Fruit fly (Drosophila melanogaster) whole organism, embryonic: ENCODE data around the gene mRpL55.
A peak's percentile ranks its signal among the peaks of the same experiment; 100 is the strongest.

Experiments used
- Adf1 ChIP-seq: fragments of 200-800 bp; sonication (Bioruptor generic); IDR thresholded peaks from 2 replicates; pipeline ENCODE4 v1.3.6; 2022; ENCODE audit warnings: missing biosample characterization, missing genetic modification characterization
- Aef1 ChIP-seq: fragments of 200-800 bp; sonication (Bioruptor generic); IDR thresholded peaks from 3 replicates; pipeline ENCODE4 v1.3.6; 2022; ENCODE audit warnings: missing biosample characterization, missing genetic modification characterization
- Bdp1 ChIP-seq: fragments of 200-800 bp; sonication (Bioruptor generic); optimal IDR thresholded peaks from 3 replicates; lab custom pipeline; 2016; ENCODE audit warnings: missing biosample characterization, missing genetic modification characterization
- Blimp-1 ChIP-seq: fragments of 200-800 bp; sonication (Bioruptor generic); optimal IDR thresholded peaks from 3 replicates; lab custom pipeline; 2018; ENCODE audit warnings: missing biosample characterization, missing genetic modification characterization, mild to moderate bottlenecking, moderate library complexity, missing genetic modification reagents
- CG11504 ChIP-seq: fragments of 200-800 bp; sonication (Bioruptor generic); optimal IDR thresholded peaks from 3 replicates; lab custom pipeline; 2019; ENCODE audit warnings: missing biosample characterization, mild to moderate bottlenecking, missing genetic modification characterization, moderate library complexity
- CG11696 ChIP-seq: fragments of 200-800 bp; sonication (Bioruptor generic); IDR thresholded peaks from 2 replicates; pipeline ENCODE4 v1.3.6; 2022; ENCODE audit warnings: missing biosample characterization, missing genetic modification characterization
- CG12071 ChIP-seq: fragments of 200-800 bp; sonication (Bioruptor generic); optimal IDR thresholded peaks from 3 replicates; lab custom pipeline; 2018; ENCODE audit warnings: missing biosample characterization, mild to moderate bottlenecking, missing genetic modification characterization
- CG12104 ChIP-seq: fragments of 200-800 bp; sonication (Bioruptor generic); optimal IDR thresholded peaks from 3 replicates; lab custom pipeline; 2016; ENCODE audit warnings: missing biosample characterization, missing genetic modification characterization
- CG13424 ChIP-seq: fragments of 200-800 bp; sonication (Bioruptor generic); optimal IDR thresholded peaks from 2 replicates; lab custom pipeline; 2019; ENCODE audit warnings: missing biosample characterization, mild to moderate bottlenecking, missing genetic modification characterization, moderate library complexity
- CG13775 ChIP-seq: fragments of 200-800 bp; sonication (Bioruptor generic); optimal IDR thresholded peaks from 3 replicates; lab custom pipeline; 2017; ENCODE audit warnings: missing biosample characterization, mild to moderate bottlenecking, missing genetic modification characterization
- CG1603 ChIP-seq: fragments of 200-800 bp; sonication (Bioruptor generic); optimal IDR thresholded peaks from 2 replicates; lab custom pipeline; 2019; ENCODE audit warnings: missing biosample characterization, mild to moderate bottlenecking, missing genetic modification characterization, moderate library complexity
- CG18262 ChIP-seq: fragments of 200-800 bp; optimal IDR thresholded peaks from 3 replicates; lab custom pipeline; 2019; ENCODE audit warnings: missing biosample characterization, mild to moderate bottlenecking, missing genetic modification characterization, moderate library complexity
- CG2116 ChIP-seq: fragments of 200-800 bp; sonication (Bioruptor generic); optimal IDR thresholded peaks from 3 replicates; lab custom pipeline; 2018; ENCODE audit warnings: missing biosample characterization, mild to moderate bottlenecking, missing genetic modification characterization
- CG2199 ChIP-seq: fragments of 200-800 bp; sonication (Bioruptor generic); IDR thresholded peaks from 3 replicates; pipeline ENCODE4 v1.3.6; 2022; ENCODE audit warnings: missing biosample characterization, missing genetic modification characterization
- CG34422 ChIP-seq: fragments of 200-800 bp; sonication (Bioruptor generic); IDR thresholded peaks from 3 replicates; pipeline ENCODE4 v1.3.6; 2022; ENCODE audit warnings: missing biosample characterization, missing genetic modification characterization
- CG4424 ChIP-seq: fragments of 200-800 bp; sonication (Bioruptor generic); optimal IDR thresholded peaks from 3 replicates; lab custom pipeline; 2016; ENCODE audit warnings: missing biosample characterization, missing genetic modification characterization
- CG5180 ChIP-seq: fragments of 200-800 bp; sonication (Bioruptor generic); optimal IDR thresholded peaks from 3 replicates; lab custom pipeline; 2017; ENCODE audit warnings: missing biosample characterization, missing genetic modification characterization, mild to moderate bottlenecking, moderate library complexity, missing genetic modification reagents
- CG6683 ChIP-seq: fragments of 200-800 bp; sonication (Bioruptor generic); optimal IDR thresholded peaks from 2 replicates; lab custom pipeline; 2017; ENCODE audit warnings: missing biosample characterization, mild to moderate bottlenecking, missing genetic modification characterization, missing genetic modification reagents
- CG7271 ChIP-seq: fragments of 200-800 bp; sonication (Bioruptor generic); optimal IDR thresholded peaks from 2 replicates; lab custom pipeline; 2018; ENCODE audit warnings: missing biosample characterization, mild to moderate bottlenecking, missing genetic modification characterization, moderate library complexity
- CG8281 ChIP-seq: fragments of 200-800 bp; sonication (Bioruptor generic); optimal IDR thresholded peaks from 2 replicates; lab custom pipeline; 2018; ENCODE audit warnings: missing biosample characterization, mild to moderate bottlenecking, missing genetic modification characterization, moderate library complexity
- CG9437 ChIP-seq: fragments of 200-800 bp; sonication (Bioruptor generic); optimal IDR thresholded peaks from 2 replicates; lab custom pipeline; 2018; ENCODE audit warnings: missing biosample characterization, mild to moderate bottlenecking, missing genetic modification characterization
- CG9932 ChIP-seq: fragments of 200-800 bp; sonication (Bioruptor generic); IDR thresholded peaks from 2 replicates; pipeline ENCODE4 v1.3.6; 2022; ENCODE audit warnings: missing biosample characterization, missing genetic modification characterization
- Drgx ChIP-seq: fragments of 200-800 bp; sonication (Bioruptor generic); IDR thresholded peaks from 2 replicates; pipeline ENCODE4 v1.3.6; 2022; ENCODE audit warnings: missing biosample characterization, missing genetic modification characterization
- Hmr ChIP-seq: fragments of 200-800 bp; sonication (Bioruptor generic); optimal IDR thresholded peaks from 3 replicates; lab custom pipeline; 2017; ENCODE audit warnings: mild to moderate bottlenecking, missing biosample characterization, missing genetic modification reagents, missing genetic modification characterization
- MESR4 ChIP-seq: fragments of 200-800 bp; sonication (Bioruptor generic); optimal IDR thresholded peaks from 2 replicates; lab custom pipeline; 2018; ENCODE audit warnings: missing biosample characterization, mild to moderate bottlenecking, missing genetic modification characterization, moderate library complexity
- Mrtf ChIP-seq: fragments of 200-800 bp; sonication (Bioruptor generic); IDR thresholded peaks from 3 replicates; pipeline ENCODE4 v1.3.6; 2022; ENCODE audit warnings: missing biosample characterization, missing genetic modification characterization
- Sox100B ChIP-seq: fragments of 200-800 bp; sonication (Bioruptor generic); optimal IDR thresholded peaks from 3 replicates; lab custom pipeline; 2018; ENCODE audit warnings: missing biosample characterization, mild to moderate bottlenecking, missing genetic modification characterization
- Spps ChIP-seq: fragments of 200-800 bp; sonication (Bioruptor generic); optimal IDR thresholded peaks from 2 replicates; lab custom pipeline; 2018; ENCODE audit warnings: missing biosample characterization, mild to moderate bottlenecking, missing genetic modification characterization
- TFAM ChIP-seq: fragments of 200-800 bp; sonication (Bioruptor generic); optimal IDR thresholded peaks from 2 replicates; lab custom pipeline; 2017; ENCODE audit warnings: missing biosample characterization, missing genetic modification characterization, inconsistent platforms
- Trl ChIP-seq, 3 experiments: fragments of >200 bp in 2 of 3; fragments of 200-800 bp in 1 of 3; sonication (Bioruptor generic) in 1 of 3; optimal IDR thresholded peaks; 2 replicates in 1 of 3; 3 replicates in 2 of 3; lab custom pipeline; 2016 to 2017; ENCODE audit warnings: missing biosample characterization in 1 of 3, missing genetic modification characterization in 1 of 3
- Vsx1 ChIP-seq: fragments of 200-800 bp; sonication (Bioruptor generic); optimal IDR thresholded peaks from 2 replicates; lab custom pipeline; 2017; ENCODE audit warnings: missing biosample characterization, mild to moderate bottlenecking, missing genetic modification characterization, missing genetic modification reagents
- YL-1 ChIP-seq: fragments of 200-800 bp; sonication (Bioruptor generic); optimal IDR thresholded peaks from 3 replicates; lab custom pipeline; 2017; ENCODE audit warnings: missing biosample characterization, mild to moderate bottlenecking, missing genetic modification characterization
- ash1 ChIP-seq: fragments of 200-800 bp; sonication (Bioruptor generic); optimal IDR thresholded peaks from 2 replicates; lab custom pipeline; 2018; ENCODE audit warnings: missing biosample characterization, mild to moderate bottlenecking, missing genetic modification characterization
- ci ChIP-seq: fragments of 200-800 bp; sonication (Bioruptor generic); IDR thresholded peaks from 3 replicates; pipeline ENCODE4 v1.3.6; 2022; ENCODE audit warnings: missing biosample characterization, missing genetic modification characterization
- crp ChIP-seq, 2 experiments: fragments of 200-800 bp; sonication (Bioruptor generic); optimal IDR thresholded peaks; 2 replicates in 1 of 2; 3 replicates in 1 of 2; lab custom pipeline; 2017; ENCODE audit warnings: missing biosample characterization in 2 of 2, missing genetic modification characterization in 2 of 2, mild to moderate bottlenecking in 1 of 2, moderate library complexity in 1 of 2
- dati ChIP-seq: fragments of 200-800 bp; sonication (Bioruptor generic); IDR thresholded peaks from 2 replicates; pipeline ENCODE4 v1.3.6; 2022; ENCODE audit warnings: missing biosample characterization, missing genetic modification characterization
- eyg ChIP-seq: fragments of 200-800 bp; sonication (Bioruptor generic); optimal IDR thresholded peaks from 3 replicates; lab custom pipeline; 2016; ENCODE audit warnings: missing biosample characterization, missing genetic modification characterization
- fd3F ChIP-seq: fragments of 200-800 bp; sonication (Bioruptor generic); optimal IDR thresholded peaks from 2 replicates; lab custom pipeline; 2018; ENCODE audit warnings: missing biosample characterization, mild to moderate bottlenecking, missing genetic modification characterization, moderate library complexity
- gem ChIP-seq: fragments of 200-800 bp; sonication (Bioruptor generic); optimal IDR thresholded peaks from 2 replicates; lab custom pipeline; 2019; ENCODE audit warnings: missing biosample characterization, mild to moderate bottlenecking, missing genetic modification characterization, moderate library complexity
- nau ChIP-seq: fragments of 200-800 bp; sonication (Bioruptor generic); optimal IDR thresholded peaks from 3 replicates; lab custom pipeline; 2017; ENCODE audit warnings: missing biosample characterization, mild to moderate bottlenecking, missing genetic modification characterization, missing genetic modification reagents
- nmo ChIP-seq: fragments of 200-800 bp; sonication (Bioruptor generic); optimal IDR thresholded peaks from 2 replicates; lab custom pipeline; 2018; ENCODE audit warnings: missing biosample characterization, mild to moderate bottlenecking, missing genetic modification characterization, moderate library complexity
- pros ChIP-seq: fragments of 200-800 bp; sonication (Bioruptor generic); optimal IDR thresholded peaks from 3 replicates; lab custom pipeline; 2019; ENCODE audit warnings: missing biosample characterization, mild to moderate bottlenecking, missing genetic modification characterization, moderate library complexity
- run ChIP-seq: fragments of 200-800 bp; sonication (Bioruptor generic); optimal IDR thresholded peaks from 3 replicates; lab custom pipeline; 2018; ENCODE audit warnings: missing biosample characterization, mild to moderate bottlenecking, missing genetic modification characterization
- shn ChIP-seq: fragments of 200-800 bp; sonication (Bioruptor generic); optimal IDR thresholded peaks from 3 replicates; lab custom pipeline; 2016; ENCODE audit warnings: missing biosample characterization, missing genetic modification characterization
- sqz ChIP-seq: fragments of 200-800 bp; sonication (Bioruptor generic); optimal IDR thresholded peaks from 3 replicates; lab custom pipeline; 2018; ENCODE audit warnings: missing biosample characterization, mild to moderate bottlenecking, missing genetic modification characterization
- tup ChIP-seq: fragments of 200-800 bp; sonication (Bioruptor generic); optimal IDR thresholded peaks from 2 replicates; lab custom pipeline; 2016; ENCODE audit warnings: missing biosample characterization, mild to moderate bottlenecking, missing genetic modification characterization, moderate library complexity
- wdn ChIP-seq: fragments of 200-800 bp; sonication (Bioruptor generic); IDR thresholded peaks from 2 replicates; pipeline ENCODE4 v1.3.6; 2022; ENCODE audit warnings: missing biosample characterization, missing genetic modification characterization
- wek ChIP-seq: fragments of 200-800 bp; sonication (Bioruptor generic); optimal IDR thresholded peaks from 3 replicates; lab custom pipeline; 2018; ENCODE audit warnings: missing biosample characterization, mild to moderate bottlenecking, missing genetic modification characterization, moderate library complexity

Gene mRpL55

DNA sequence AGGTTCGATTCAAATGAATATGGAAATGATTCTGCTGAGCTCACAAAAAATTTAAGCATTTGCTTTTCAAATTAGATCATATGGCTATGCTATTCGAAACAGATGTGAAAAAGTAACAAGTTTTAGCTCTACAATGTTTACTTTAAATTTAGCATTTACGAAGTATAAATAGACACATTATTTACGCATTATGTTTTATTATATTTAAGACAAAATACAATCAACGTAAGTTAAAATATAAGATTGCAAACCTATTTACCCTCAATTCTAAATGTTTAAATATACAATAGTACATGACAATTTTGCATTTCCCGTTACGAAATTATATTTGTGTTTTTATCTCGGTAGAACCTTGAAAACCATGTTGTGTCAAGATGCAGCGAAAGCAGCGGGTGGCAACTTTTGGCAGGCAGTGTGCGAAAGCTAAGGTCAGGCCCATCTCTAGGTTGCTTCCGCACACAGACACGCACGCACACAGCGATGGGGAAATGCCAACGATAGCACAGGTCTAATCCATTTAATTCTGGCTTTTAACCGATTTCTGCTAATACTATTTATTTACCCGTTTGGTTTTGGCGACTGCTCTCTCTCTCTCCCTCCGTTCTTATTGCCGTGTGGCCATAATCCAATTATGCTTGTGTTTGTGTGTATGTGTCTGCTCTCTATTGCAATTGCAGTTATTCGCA lies 1.4 kb downstream of the mRpL55 start (continued):
- TF ChIP-seq CG12104 (GFP tag; lab: Kevin White, UChicago) (peak; percentile 36), CG2199 (0 out of 3 replicates have a peak, but pooled peaks have one; percentile 24), wdn (GFP tag; lab: Robert Waterston, UW) (no peak), CG5180 (GFP tag; lab: Kevin White, UChicago) (peak; percentile 55), CG7271 (no peak), CG6683 (GFP tag; lab: Kevin White, UChicago) (no peak), CG13775 (GFP tag; lab: Kevin White, UChicago) (peak; percentile 34), CG9932 (GFP tag; lab: Robert Waterston, UW) (peak; percentile 34; the same call in 1 of the 2 replicates), Vsx1 (GFP tag; lab: Kevin White, UChicago) (peak; percentile 17), dati (GFP tag; lab: Robert Waterston, UW) (no peak), pros (GFP tag; lab: Kevin White, UChicago) (no peak), CG8281 (no peak), CG18262 (tag; lab: Kevin White, UChicago) (peak; percentile 27), nau (GFP tag; lab: Kevin White, UChicago) (peak; percentile 27), CG9437 (peak; percentile 43), Spps (peak; percentile 10), CG11504 (tag; lab: Kevin White, UChicago) (peak; percentile 60), CG13424 (tag; lab: Kevin White, UChicago) (peak; percentile 5), tup (GFP tag; lab: Kevin White, UChicago) (no peak), Bdp1 (no peak), CG2116 (GFP tag; lab: Kevin White, UChicago) (no peak), eyg (GFP tag; lab: Kevin White, UChicago) (no peak), run (tag; lab: Kevin White, UChicago) (no peak), sqz (no peak), ash1 (GFP tag; lab: Kevin White, UChicago) (no peak), MESR4 (no peak), nmo (GFP tag; lab: Kevin White, UChicago) (peak; percentile 33), Adf1 (GFP tag; lab: Robert Waterston, UW) (no peak), TFAM (no peak), Blimp-1 (GFP tag; lab: Kevin White, UChicago) (peak; percentile 24), Trl (optimal IDR thresholded peaks at IDR 0.05; lab: Kevin White, UChicago) (no peak), Trl (GFP tag; optimal IDR thresholded peaks at IDR 0.05; lab: Kevin White, UChicago) (no peak), Sox100B (GFP tag; lab: Kevin White, UChicago) (peak; percentile 54), Mrtf (0 out of 3 replicates have a peak, but pooled peaks have one; percentile 49), CG12071 (GFP tag; lab: Kevin White, UChicago) (peak; percentile 28), gem (tag; lab: Kevin White, UChicago) (peak; percentile 49), Hmr (peak; percentile 24), CG11696 (GFP tag; lab: Robert Waterston, UW) (no peak), CG4424 (GFP tag; lab: Kevin White, UChicago) (peak; percentile 51), fd3F (GFP tag; lab: Kevin White, UChicago) (peak; percentile 20), CG1603 (tag; lab: Kevin White, UChicago) (peak; percentile 16), CG34422 (0 out of 3 replicates have a peak, but pooled peaks have one; percentile 18), ci (GFP tag; lab: Robert Waterston, UW) (peak; percentile 38; the same call in 1 of the 3 replicates), shn (GFP tag; lab: Kevin White, UChicago) (peak; percentile 6), crp (GFP tag; optimal IDR thresholded peaks at IDR 0.05; lab: Kevin White, UChicago) (no peak), Drgx (no peak), wek (GFP tag; lab: Kevin White, UChicago) (no peak), Aef1 (GFP tag; lab: Robert Waterston, UW) (no peak), YL-1 (no peak)
